Fruit fly (Drosophila melanogaster) whole organism, embryonic: ENCODE results near the gene Teh1.
A peak's percentile ranks its signal among the peaks of the same experiment; 100 is the strongest.

Experiments used
- CG12391 ChIP-seq: fragments of 200-800 bp; sonication (Bioruptor generic); optimal IDR thresholded peaks from 3 replicates; lab custom pipeline; 2018; ENCODE audit warnings: missing biosample characterization, mild to moderate bottlenecking, missing genetic modification characterization, moderate library complexity
- Lpt ChIP-seq: fragments of >200 bp; optimal IDR thresholded peaks from 2 replicates; lab custom pipeline; 2018; ENCODE audit warnings: missing biosample characterization, missing genetic modification characterization
- PHDP ChIP-seq: fragments of 200-800 bp; sonication (Bioruptor generic); optimal IDR thresholded peaks from 3 replicates; lab custom pipeline; 2018; ENCODE audit warnings: missing biosample characterization, mild to moderate bottlenecking, missing genetic modification characterization, moderate library complexity
- Pdp1 ChIP-seq, 2 experiments: fragments of 200-800 bp; sonication (Bioruptor generic); optimal IDR thresholded peaks; 3 replicates each; lab custom pipeline; 2016; ENCODE audit warnings: missing biosample characterization in 2 of 2, missing genetic modification characterization in 2 of 2, mild to moderate bottlenecking in 1 of 2, moderate library complexity in 1 of 2
- bowl ChIP-seq: fragments of 200-800 bp; sonication (Bioruptor generic); IDR thresholded peaks from 2 replicates; pipeline ENCODE4 v1.3.6; 2022; ENCODE audit warnings: missing biosample characterization, missing genetic modification characterization
- dmrt11E ChIP-seq: fragments of 200-800 bp; sonication (Bioruptor generic); optimal IDR thresholded peaks from 3 replicates; lab custom pipeline; 2018; ENCODE audit warnings: missing biosample characterization, mild to moderate bottlenecking, missing genetic modification characterization, moderate library complexity
- dmrt99B ChIP-seq: fragments of 200-800 bp; sonication (Bioruptor generic); optimal IDR thresholded peaks from 2 replicates; lab custom pipeline; 2018; ENCODE audit warnings: missing biosample characterization, mild to moderate bottlenecking, missing genetic modification characterization, moderate library complexity
- gce ChIP-seq: fragments of 200-800 bp; sonication (Bioruptor generic); IDR thresholded peaks from 3 replicates; pipeline ENCODE4 v1.3.6; 2022; ENCODE audit warnings: missing biosample characterization, missing genetic modification characterization
- insv ChIP-seq, 2 experiments: fragments of 200-800 bp; sonication (Bioruptor generic); optimal IDR thresholded peaks; 3 replicates each; lab custom pipeline; 2016 to 2018; ENCODE audit warnings: missing biosample characterization in 2 of 2, missing genetic modification characterization in 2 of 2
- nom ChIP-seq: fragments of 200-800 bp; sonication (Bioruptor generic); optimal IDR thresholded peaks from 2 replicates; lab custom pipeline; 2017; ENCODE audit warnings: missing biosample characterization, missing genetic modification characterization, mild to moderate bottlenecking, moderate library complexity, missing genetic modification reagents
- pita ChIP-seq: fragments of 200-800 bp; sonication (Bioruptor generic); optimal IDR thresholded peaks from 2 replicates; lab custom pipeline; 2017; ENCODE audit warnings: missing biosample characterization, mild to moderate bottlenecking, missing genetic modification characterization
- sob ChIP-seq: fragments of 200-800 bp; sonication (Bioruptor generic); IDR thresholded peaks from 2 replicates; pipeline ENCODE4 v1.3.6; 2022; ENCODE audit warnings: missing biosample characterization, missing genetic modification characterization
- twi ChIP-seq: fragments of 200-800 bp; optimal IDR thresholded peaks from 2 replicates; lab custom pipeline; 2019; ENCODE audit warnings: missing biosample characterization, mild to moderate bottlenecking, missing genetic modification characterization, moderate library complexity
- wdn ChIP-seq: fragments of 200-800 bp; sonication (Bioruptor generic); IDR thresholded peaks from 2 replicates; pipeline ENCODE4 v1.3.6; 2022; ENCODE audit warnings: missing biosample characterization, missing genetic modification characterization

- TF ChIP-seq sob (GFP tag; lab: Robert Waterston, UW) = no peak
- TF ChIP-seq wdn (GFP tag; lab: Robert Waterston, UW) = no peak
- peak; percentile 36 for TF ChIP-seq dmrt99B (tag; lab: Kevin White, UChicago)
- no peak for TF ChIP-seq twi (tag; lab: Kevin White, UChicago)
- TF ChIP-seq nom (GFP tag; lab: Kevin White, UChicago) = no peak
- TF ChIP-seq Lpt (GFP tag; lab: Kevin White, UChicago) = no peak
- TF ChIP-seq PHDP (tag; lab: Kevin White, UChicago) = no peak
- TF ChIP-seq pita (GFP tag; lab: Kevin White, UChicago) = no peak
- 0 out of 3 replicates have a peak, but pooled peaks have one; percentile 16 for TF ChIP-seq gce
- TF ChIP-seq Pdp1 (GFP tag; optimal IDR thresholded peaks at IDR 0.05; lab: Kevin White, UChicago) = no peak
- TF ChIP-seq bowl (GFP tag; lab: Robert Waterston, UW) = no peak
- TF ChIP-seq insv (GFP tag; optimal IDR thresholded peaks at IDR 0.05; lab: Kevin White, UChicago) = no peak
- no peak for TF ChIP-seq dmrt11E (tag; lab: Kevin White, UChicago)
- no peak for TF ChIP-seq CG12391 (tag; lab: Kevin White, UChicago)
Observed at dm6 chr3R:9870378-9870777, 2.5 kb upstream of the Teh1 start.
